Fruit fly (Drosophila melanogaster) whole organism, embryonic: ENCODE results near the gene CG46314.

Experiments
- Aef1 ChIP-seq: fragments of 200-800 bp; sonication (Bioruptor generic); IDR thresholded peaks from 3 replicates; pipeline ENCODE4 v1.3.6; 2022; ENCODE audit warnings: missing biosample characterization, missing genetic modification characterization
- Antp ChIP-seq: fragments of 200-800 bp; sonication (Bioruptor generic); optimal IDR thresholded peaks from 3 replicates; lab custom pipeline; 2016; ENCODE audit warnings: missing biosample characterization, missing genetic modification characterization
- Atf3 ChIP-seq: fragments of 200-800 bp; sonication (Bioruptor generic); optimal IDR thresholded peaks from 3 replicates; lab custom pipeline; 2016; ENCODE audit warnings: missing biosample characterization, missing genetic modification characterization
- Bgb ChIP-seq: fragments of 200-800 bp; sonication (Bioruptor generic); IDR thresholded peaks from 2 replicates; pipeline ENCODE4 v1.3.6; 2022; ENCODE audit warnings: missing biosample characterization, missing genetic modification characterization; ENCODE audit not compliant: partially characterized antibody
- Blimp-1 ChIP-seq: fragments of 200-800 bp; sonication (Bioruptor generic); optimal IDR thresholded peaks from 3 replicates; lab custom pipeline; 2018; ENCODE audit warnings: missing biosample characterization, missing genetic modification characterization, mild to moderate bottlenecking, moderate library complexity, missing genetic modification reagents
- CG10267 ChIP-seq: fragments of 200-800 bp; sonication (Bioruptor generic); optimal IDR thresholded peaks from 2 replicates; lab custom pipeline; 2018; ENCODE audit warnings: missing biosample characterization, mild to moderate bottlenecking, missing genetic modification characterization, moderate library complexity
- CG10366 ChIP-seq: fragments of 200-800 bp; sonication (Bioruptor generic); IDR thresholded peaks from 2 replicates; pipeline ENCODE4 v1.3.6; 2022; ENCODE audit warnings: missing biosample characterization, missing genetic modification characterization
- CG11456 ChIP-seq: fragments of 200-800 bp; sonication (Bioruptor generic); IDR thresholded peaks from 3 replicates; pipeline ENCODE4 v1.3.6; 2022; ENCODE audit warnings: missing biosample characterization, missing genetic modification characterization
- CG12659 ChIP-seq: fragments of 200-800 bp; sonication (Bioruptor generic); optimal IDR thresholded peaks from 3 replicates; lab custom pipeline; 2017; ENCODE audit warnings: mild to moderate bottlenecking, missing biosample characterization, missing genetic modification reagents, missing genetic modification characterization
- CG13424 ChIP-seq: fragments of 200-800 bp; sonication (Bioruptor generic); optimal IDR thresholded peaks from 2 replicates; lab custom pipeline; 2019; ENCODE audit warnings: missing biosample characterization, mild to moderate bottlenecking, missing genetic modification characterization, moderate library complexity
- CG16863 ChIP-seq: fragments of 200-800 bp; sonication (Bioruptor generic); optimal IDR thresholded peaks from 3 replicates; lab custom pipeline; 2016; ENCODE audit warnings: missing biosample characterization, missing genetic modification characterization
- CG17612 ChIP-seq: fragments of 200-800 bp; sonication (Bioruptor generic); IDR thresholded peaks from 2 replicates; pipeline ENCODE4 v1.3.6; 2022; ENCODE audit warnings: missing biosample characterization, missing genetic modification characterization
- CG17802 ChIP-seq: fragments of 200-800 bp; sonication (Bioruptor generic); optimal IDR thresholded peaks from 2 replicates; lab custom pipeline; 2018; ENCODE audit warnings: missing biosample characterization, mild to moderate bottlenecking, missing genetic modification characterization, moderate library complexity
- CG2202 ChIP-seq: fragments of 200-800 bp; sonication (Bioruptor generic); optimal IDR thresholded peaks from 2 replicates; lab custom pipeline; 2018; ENCODE audit warnings: missing biosample characterization, mild to moderate bottlenecking, missing genetic modification characterization
- CG30431 ChIP-seq: fragments of 200-800 bp; sonication (Bioruptor generic); optimal IDR thresholded peaks from 2 replicates; lab custom pipeline; 2017; ENCODE audit warnings: missing biosample characterization, missing genetic modification characterization
- CG3163 ChIP-seq: fragments of 200-800 bp; sonication (Bioruptor generic); optimal IDR thresholded peaks from 3 replicates; lab custom pipeline; 2016; ENCODE audit warnings: missing biosample characterization, missing genetic modification characterization
- CG34224 ChIP-seq: fragments of 200-800 bp; sonication (Bioruptor generic); IDR thresholded peaks from 3 replicates; pipeline ENCODE4 v1.3.6; 2022; ENCODE audit warnings: missing biosample characterization, missing genetic modification characterization; ENCODE audit not compliant: partially characterized antibody
- CG4730 ChIP-seq: fragments of 200-800 bp; sonication (Bioruptor generic); IDR thresholded peaks from 2 replicates; pipeline ENCODE4 v1.3.6; 2022; ENCODE audit warnings: missing biosample characterization, missing genetic modification characterization
- CG6813 ChIP-seq: fragments of 200-800 bp; sonication (Bioruptor generic); optimal IDR thresholded peaks from 2 replicates; lab custom pipeline; 2017; ENCODE audit warnings: missing biosample characterization, missing genetic modification characterization, mild to moderate bottlenecking, moderate library complexity, missing genetic modification reagents
- CG7556 ChIP-seq: fragments of 200-800 bp; sonication (Bioruptor generic); optimal IDR thresholded peaks from 2 replicates; lab custom pipeline; 2017; ENCODE audit warnings: missing biosample characterization, mild to moderate bottlenecking, missing genetic modification characterization
- CHES-1-like ChIP-seq: fragments of 200-800 bp; sonication (Bioruptor generic); optimal IDR thresholded peaks from 2 replicates; lab custom pipeline; 2016; ENCODE audit warnings: missing biosample characterization, missing genetic modification characterization
- Kr ChIP-seq: fragments of 200-800 bp; sonication (Bioruptor generic); optimal IDR thresholded peaks from 2 replicates; lab custom pipeline; 2017; ENCODE audit warnings: missing biosample characterization, mild to moderate bottlenecking, missing genetic modification characterization
- Mad ChIP-seq: fragments of 200-800 bp; sonication (Bioruptor generic); optimal IDR thresholded peaks from 2 replicates; lab custom pipeline; 2016; ENCODE audit warnings: missing biosample characterization, missing genetic modification characterization
- Nf-YA ChIP-seq: fragments of 200-800 bp; sonication (Bioruptor generic); IDR thresholded peaks from 2 replicates; pipeline ENCODE4 v1.3.6; 2022; ENCODE audit warnings: missing biosample characterization, missing genetic modification characterization
- Sry-β ChIP-seq: fragments of 200-800 bp; sonication (Bioruptor generic); optimal IDR thresholded peaks from 2 replicates; lab custom pipeline; 2018; ENCODE audit warnings: missing biosample characterization, mild to moderate bottlenecking, missing genetic modification characterization, moderate library complexity
- Ssrp ChIP-seq: fragments of 200-800 bp; sonication (Bioruptor generic); optimal IDR thresholded peaks from 2 replicates; lab custom pipeline; 2018; ENCODE audit warnings: missing biosample characterization, mild to moderate bottlenecking, missing genetic modification characterization, moderate library complexity
- Taf1 ChIP-seq: fragments of 200-800 bp; sonication (Bioruptor generic); IDR thresholded peaks from 2 replicates; pipeline ENCODE4 v1.3.6; 2022; ENCODE audit warnings: missing biosample characterization, missing genetic modification characterization
- Tbp ChIP-seq: fragments of >200 bp; optimal IDR thresholded peaks from 2 replicates; lab custom pipeline; 2018; ENCODE audit warnings: missing biosample characterization, missing genetic modification characterization
- Usf ChIP-seq: fragments of 200-800 bp; sonication (Bioruptor generic); optimal IDR thresholded peaks from 2 replicates; lab custom pipeline; 2017; ENCODE audit warnings: missing genotype, missing biosample characterization, missing genetic modification characterization
- ase ChIP-seq: fragments of 200-800 bp; sonication (Bioruptor generic); IDR thresholded peaks from 3 replicates; pipeline ENCODE4 v1.3.6; 2022; ENCODE audit warnings: missing biosample characterization, missing genetic modification characterization
- cato ChIP-seq: fragments of 200-800 bp; sonication (Bioruptor generic); optimal IDR thresholded peaks from 2 replicates; lab custom pipeline; 2016; ENCODE audit warnings: missing biosample characterization, missing genetic modification characterization, borderline replicate concordance
- chm ChIP-seq: fragments of 200-800 bp; sonication (Bioruptor generic); IDR thresholded peaks from 2 replicates; pipeline ENCODE4 v1.3.6; 2022; ENCODE audit warnings: missing biosample characterization, missing genetic modification characterization
- ci ChIP-seq: fragments of 200-800 bp; sonication (Bioruptor generic); IDR thresholded peaks from 3 replicates; pipeline ENCODE4 v1.3.6; 2022; ENCODE audit warnings: missing biosample characterization, missing genetic modification characterization
- dati ChIP-seq: fragments of 200-800 bp; sonication (Bioruptor generic); IDR thresholded peaks from 2 replicates; pipeline ENCODE4 v1.3.6; 2022; ENCODE audit warnings: missing biosample characterization, missing genetic modification characterization
- fd102C ChIP-seq: fragments of 200-800 bp; sonication (Bioruptor generic); optimal IDR thresholded peaks from 2 replicates; lab custom pipeline; 2018; ENCODE audit warnings: missing biosample characterization, mild to moderate bottlenecking, missing genetic modification characterization, moderate library complexity
- gcm2 ChIP-seq: fragments of 200-800 bp; sonication (Bioruptor generic); optimal IDR thresholded peaks from 2 replicates; lab custom pipeline; 2016; ENCODE audit warnings: missing biosample characterization, missing genetic modification characterization
- gem ChIP-seq: fragments of 200-800 bp; sonication (Bioruptor generic); optimal IDR thresholded peaks from 2 replicates; lab custom pipeline; 2019; ENCODE audit warnings: missing biosample characterization, mild to moderate bottlenecking, missing genetic modification characterization, moderate library complexity
- gro ChIP-seq: fragments of 200-800 bp; sonication (Bioruptor generic); optimal IDR thresholded peaks from 2 replicates; lab custom pipeline; 2016; ENCODE audit warnings: missing biosample characterization, missing genetic modification characterization
- gsb-n ChIP-seq: fragments of 200-800 bp; sonication (Bioruptor generic); optimal IDR thresholded peaks from 3 replicates; lab custom pipeline; 2018; ENCODE audit warnings: missing biosample characterization, mild to moderate bottlenecking, missing genetic modification characterization
- h ChIP-seq: fragments of >200 bp; optimal IDR thresholded peaks from 2 replicates; lab custom pipeline; 2017
- ind ChIP-seq: fragments of 200-800 bp; sonication (Bioruptor generic); optimal IDR thresholded peaks from 3 replicates; lab custom pipeline; 2016; ENCODE audit warnings: missing biosample characterization, missing genetic modification characterization
- kay ChIP-seq: fragments of 200-800 bp; sonication (Bioruptor generic); optimal IDR thresholded peaks from 2 replicates; lab custom pipeline; 2016; ENCODE audit warnings: missing biosample characterization, missing genetic modification characterization
- lbe ChIP-seq: fragments of 200-800 bp; sonication (Bioruptor generic); optimal IDR thresholded peaks from 2 replicates; lab custom pipeline; 2016; ENCODE audit warnings: missing biosample characterization, mild to moderate bottlenecking, missing genetic modification characterization
- nau ChIP-seq: fragments of 200-800 bp; sonication (Bioruptor generic); optimal IDR thresholded peaks from 3 replicates; lab custom pipeline; 2017; ENCODE audit warnings: missing biosample characterization, mild to moderate bottlenecking, missing genetic modification characterization, missing genetic modification reagents
- nerfin-2 ChIP-seq: fragments of 200-800 bp; sonication (Bioruptor generic); IDR thresholded peaks from 2 replicates; pipeline ENCODE4 v1.3.6; 2022; ENCODE audit warnings: missing biosample characterization, missing genetic modification characterization; ENCODE audit not compliant: partially characterized antibody
- pan ChIP-seq, 4 experiments: fragments of >200 bp in 3 of 4; fragments of 200-800 bp in 1 of 4; sonication (Bioruptor generic) in 1 of 4; optimal IDR thresholded peaks in 3 of 4; IDR thresholded peaks in 1 of 4; 2 replicates each; pipeline versions ENCODE4 v1.3.6 to Lab custom; 2017 to 2022; ENCODE audit warnings: missing biosample characterization in 2 of 4, missing genetic modification characterization in 2 of 4, mixed read lengths in 1 of 4
- psq ChIP-seq: fragments of 200-800 bp; sonication (Bioruptor generic); optimal IDR thresholded peaks from 2 replicates; lab custom pipeline; 2017; ENCODE audit warnings: missing biosample characterization, missing genetic modification characterization
- unpg ChIP-seq: fragments of 200-800 bp; sonication (Bioruptor generic); optimal IDR thresholded peaks from 3 replicates; lab custom pipeline; 2018; ENCODE audit warnings: missing biosample characterization, mild to moderate bottlenecking, missing genetic modification characterization, moderate library complexity
- yki ChIP-seq: fragments of >200 bp; optimal IDR thresholded peaks from 3 replicates; lab custom pipeline; 2018
- zfh2 ChIP-seq: fragments of 200-800 bp; sonication (Bioruptor generic); optimal IDR thresholded peaks from 2 replicates; lab custom pipeline; 2016; ENCODE audit warnings: missing biosample characterization, missing genetic modification characterization

The CG46314 gene

DNA sequence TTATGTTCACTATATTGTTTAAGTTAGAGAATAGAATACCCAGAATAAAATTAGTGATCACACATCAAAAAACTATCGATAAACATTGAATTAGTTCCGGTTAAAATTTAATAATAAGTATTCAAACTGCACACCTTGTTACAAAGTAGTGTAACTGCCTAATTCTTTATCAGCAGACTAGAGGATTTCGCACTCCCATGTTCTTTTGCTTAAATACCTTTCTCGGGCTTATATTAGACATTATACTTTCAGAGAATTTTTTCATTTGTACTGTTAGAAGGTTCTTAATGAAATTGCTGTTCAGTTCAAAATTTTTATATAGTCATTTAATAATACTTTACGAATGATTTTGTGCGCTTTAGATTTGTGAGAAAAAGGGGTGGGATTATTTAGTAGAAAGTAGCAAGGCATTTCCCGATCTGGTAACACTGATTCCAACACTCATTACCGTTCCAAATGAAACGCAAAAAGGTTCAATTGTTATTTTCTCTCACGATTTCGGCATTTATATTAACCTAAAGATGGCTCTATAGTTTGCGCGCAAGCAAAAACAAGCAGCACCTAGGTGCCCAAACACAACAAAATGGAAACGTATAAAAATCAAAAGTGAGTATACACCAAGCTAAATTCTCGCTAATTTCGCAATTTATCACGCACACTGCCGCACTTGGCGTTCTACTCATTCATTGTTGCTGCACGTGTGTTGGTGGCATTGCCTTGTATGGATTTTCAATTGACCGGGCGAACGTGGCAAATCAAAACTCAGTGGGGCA is 3.5 kb upstream of the CG46314 start, which contains the start of gene crc (continued):
- TF ChIP-seq h (no peak), Atf3 (GFP tag; lab: Kevin White, UChicago) (no peak), Aef1 (GFP tag; lab: Robert Waterston, UW) (no peak), Bgb (GFP tag; lab: Robert Waterston, UW) (peak; percentile 41), CG13424 (peak; percentile 54), Usf (GFP tag; lab: Kevin White, UChicago) (no peak), ci (GFP tag; lab: Robert Waterston, UW) (no peak), ind (GFP tag; lab: Kevin White, UChicago) (no peak), Nf-YA (GFP tag; lab: Robert Waterston, UW) (no peak), gsb-n (tag; lab: Kevin White, UChicago) (peak; percentile 95), lbe (no peak), pan (optimal IDR thresholded peaks at IDR 0.05; lab: Kevin White, UChicago) (no peak), pan (GFP tag; optimal IDR thresholded peaks at IDR 0.05 in 1 of 2, IDR thresholded peaks at IDR 0.05 in 1 of 2) (no peak), gem (tag; lab: Kevin White, UChicago) (peak; percentile 65), ase (GFP tag; lab: Robert Waterston, UW) (no peak), gro (GFP tag; lab: Kevin White, UChicago) (no peak), CG7556 (GFP tag; lab: Kevin White, UChicago) (peak; percentile 16), Antp (no peak), CG17612 (GFP tag; lab: Robert Waterston, UW) (no peak), Sry-β (GFP tag; lab: Kevin White, UChicago) (no peak), cato (GFP tag; lab: Kevin White, UChicago) (no peak), zfh2 (GFP tag; lab: Kevin White, UChicago) (no peak), kay (GFP tag; lab: Kevin White, UChicago) (peak; percentile 7), CG16863 (GFP tag; lab: Kevin White, UChicago) (no peak), Mad (no peak), CG34224 (GFP tag; lab: Robert Waterston, UW) (peak; percentile 52; the same call in 2 of the 3 replicates), psq (GFP tag; lab: Kevin White, UChicago) (no peak), gcm2 (GFP tag; lab: Kevin White, UChicago) (no peak), dati (GFP tag; lab: Robert Waterston, UW) (no peak), Taf1 (GFP tag; lab: Robert Waterston, UW) (no peak; the same call in 1 of the 2 replicates), Tbp (no peak), CG12659 (peak; percentile 49), nerfin-2 (GFP tag; lab: Robert Waterston, UW) (0 out of 2 replicates have a peak, but pooled peaks have one; percentile 17), chm (no peak; the same call in 1 of the 2 replicates), CG10366 (GFP tag; lab: Robert Waterston, UW) (no peak), CG3163 (GFP tag; lab: Kevin White, UChicago) (no peak), unpg (GFP tag; lab: Kevin White, UChicago) (no peak), CG11456 (GFP tag; lab: Robert Waterston, UW) (no peak), yki (lab: Kevin White, UChicago) (no peak), nau (GFP tag; lab: Kevin White, UChicago) (no peak), CG4730 (no peak), Blimp-1 (no peak), CHES-1-like (GFP tag; lab: Kevin White, UChicago) (peak; percentile 25), CG17802 (no peak), CG30431 (GFP tag; lab: Kevin White, UChicago) (no peak), CG2202 (tag; lab: Kevin White, UChicago) (no peak), CG6813 (GFP tag; lab: Kevin White, UChicago) (peak; percentile 29), fd102C (GFP tag; lab: Kevin White, UChicago) (no peak), Kr (GFP tag; lab: Kevin White, UChicago) (no peak), CG10267 (tag; lab: Kevin White, UChicago) (peak; percentile 51), Ssrp (tag; lab: Kevin White, UChicago) (no peak)
